Fruit fly (Drosophila melanogaster) whole organism, embryonic: ENCODE measurements around the gene CG32276.
A peak's percentile ranks its signal among the peaks of the same experiment; 100 is the strongest.

Experiments
- Bdp1 ChIP-seq: fragments of 200-800 bp; sonication (Bioruptor generic); optimal IDR thresholded peaks from 3 replicates; lab custom pipeline; 2016; ENCODE audit warnings: missing biosample characterization, missing genetic modification characterization
- Bteb2 ChIP-seq: fragments of 200-800 bp; sonication (Bioruptor generic); optimal IDR thresholded peaks from 2 replicates; lab custom pipeline; 2016; ENCODE audit warnings: missing biosample characterization, missing genetic modification characterization
- C15 ChIP-seq: fragments of 200-800 bp; sonication (Bioruptor generic); IDR thresholded peaks from 3 replicates; pipeline ENCODE4 v1.3.6; 2022; ENCODE audit warnings: missing biosample characterization, missing genetic modification characterization
- CG10462 ChIP-seq: fragments of 200-800 bp; sonication (Bioruptor generic); optimal IDR thresholded peaks from 2 replicates; lab custom pipeline; 2016; ENCODE audit warnings: missing biosample characterization, missing genetic modification characterization
- CG11247 ChIP-seq: fragments of 200-800 bp; sonication (Bioruptor generic); IDR thresholded peaks from 2 replicates; pipeline ENCODE4 v1.3.6; 2022; ENCODE audit warnings: missing biosample characterization, missing genetic modification characterization
- CG11456 ChIP-seq: fragments of 200-800 bp; sonication (Bioruptor generic); IDR thresholded peaks from 3 replicates; pipeline ENCODE4 v1.3.6; 2022; ENCODE audit warnings: missing biosample characterization, missing genetic modification characterization
- CG11696 ChIP-seq: fragments of 200-800 bp; sonication (Bioruptor generic); IDR thresholded peaks from 2 replicates; pipeline ENCODE4 v1.3.6; 2022; ENCODE audit warnings: missing biosample characterization, missing genetic modification characterization
- CG12219 ChIP-seq: fragments of 200-800 bp; sonication (Bioruptor generic); optimal IDR thresholded peaks from 3 replicates; lab custom pipeline; 2018; ENCODE audit warnings: missing biosample characterization, mild to moderate bottlenecking, missing genetic modification characterization
- CG12659 ChIP-seq: fragments of 200-800 bp; sonication (Bioruptor generic); optimal IDR thresholded peaks from 3 replicates; lab custom pipeline; 2017; ENCODE audit warnings: mild to moderate bottlenecking, missing biosample characterization, missing genetic modification reagents, missing genetic modification characterization
- CG13894 ChIP-seq: fragments of 200-800 bp; sonication (Bioruptor generic); optimal IDR thresholded peaks from 3 replicates; lab custom pipeline; 2018; ENCODE audit warnings: missing biosample characterization, mild to moderate bottlenecking, missing genetic modification characterization, moderate library complexity
- CG14441 ChIP-seq: fragments of 200-800 bp; sonication (Bioruptor generic); IDR thresholded peaks from 2 replicates; pipeline ENCODE4 v1.3.6; 2022; ENCODE audit warnings: missing biosample characterization, missing genetic modification characterization
- CG15696 ChIP-seq: fragments of 200-800 bp; sonication (Bioruptor generic); optimal IDR thresholded peaks from 2 replicates; lab custom pipeline; 2019; ENCODE audit warnings: missing biosample characterization, mild to moderate bottlenecking, missing genetic modification characterization, moderate library complexity
- CG17186 ChIP-seq: fragments of 200-800 bp; sonication (Bioruptor generic); optimal IDR thresholded peaks from 3 replicates; lab custom pipeline; 2017; ENCODE audit warnings: missing biosample characterization, missing genetic modification reagents, missing genetic modification characterization
- CG17568 ChIP-seq: fragments of 200-800 bp; sonication (Bioruptor generic); optimal IDR thresholded peaks from 2 replicates; lab custom pipeline; 2018; ENCODE audit warnings: missing biosample characterization, mild to moderate bottlenecking, missing genetic modification characterization, moderate library complexity
- CG18011 ChIP-seq: fragments of 200-800 bp; sonication (Bioruptor generic); optimal IDR thresholded peaks from 2 replicates; lab custom pipeline; 2017; ENCODE audit warnings: missing biosample characterization, missing genetic modification characterization, mild to moderate bottlenecking, moderate library complexity, missing genotype
- CG32767 ChIP-seq: fragments of 200-800 bp; sonication (Bioruptor generic); IDR thresholded peaks from 2 replicates; pipeline ENCODE4 v1.3.6; 2022; ENCODE audit warnings: missing biosample characterization, missing genetic modification characterization
- CG34376 ChIP-seq: fragments of 200-800 bp; sonication (Bioruptor generic); optimal IDR thresholded peaks from 2 replicates; lab custom pipeline; 2018; ENCODE audit warnings: missing biosample characterization, mild to moderate bottlenecking, missing genetic modification characterization
- CG3847 ChIP-seq: fragments of 200-800 bp; sonication (Bioruptor generic); IDR thresholded peaks from 2 replicates; pipeline ENCODE4 v1.3.6; 2022; ENCODE audit warnings: missing biosample characterization, missing genetic modification characterization
- CG6683 ChIP-seq: fragments of 200-800 bp; sonication (Bioruptor generic); optimal IDR thresholded peaks from 2 replicates; lab custom pipeline; 2017; ENCODE audit warnings: missing biosample characterization, mild to moderate bottlenecking, missing genetic modification characterization, missing genetic modification reagents
- CG7928 ChIP-seq: fragments of 200-800 bp; sonication (Bioruptor generic); optimal IDR thresholded peaks from 2 replicates; lab custom pipeline; 2017; ENCODE audit warnings: missing biosample characterization, mild to moderate bottlenecking, missing genetic modification characterization
- CG7963 ChIP-seq: fragments of 200-800 bp; sonication (Bioruptor generic); IDR thresholded peaks from 3 replicates; pipeline ENCODE4 v1.3.6; 2022; ENCODE audit warnings: missing biosample characterization, missing genetic modification characterization; ENCODE audit not compliant: partially characterized antibody
- CG9437 ChIP-seq: fragments of 200-800 bp; sonication (Bioruptor generic); optimal IDR thresholded peaks from 2 replicates; lab custom pipeline; 2018; ENCODE audit warnings: missing biosample characterization, mild to moderate bottlenecking, missing genetic modification characterization
- CG9932 ChIP-seq: fragments of 200-800 bp; sonication (Bioruptor generic); IDR thresholded peaks from 2 replicates; pipeline ENCODE4 v1.3.6; 2022; ENCODE audit warnings: missing biosample characterization, missing genetic modification characterization
- D ChIP-seq, 2 experiments: fragments of 200-800 bp in 1 of 2; fragments of >200 bp in 1 of 2; sonication (Bioruptor generic) in 1 of 2; optimal IDR thresholded peaks; 2 replicates in 1 of 2; 3 replicates in 1 of 2; lab custom pipeline; 2017; ENCODE audit warnings: mild to moderate bottlenecking in 1 of 2, missing biosample characterization in 1 of 2, missing genetic modification characterization in 1 of 2, missing genetic modification reagents in 1 of 2
- H2.0 ChIP-seq: fragments of 200-800 bp; sonication (Bioruptor generic); IDR thresholded peaks from 2 replicates; pipeline ENCODE4 v1.3.6; 2022; ENCODE audit warnings: missing biosample characterization, missing genetic modification characterization
- Oaz ChIP-seq: fragments of 200-800 bp; sonication (Bioruptor generic); IDR thresholded peaks from 2 replicates; pipeline ENCODE4 v1.3.6; 2022; ENCODE audit warnings: missing biosample characterization, missing genetic modification characterization
- Trl ChIP-seq, 3 experiments: fragments of >200 bp in 2 of 3; fragments of 200-800 bp in 1 of 3; sonication (Bioruptor generic) in 1 of 3; optimal IDR thresholded peaks; 2 replicates in 1 of 3; 3 replicates in 2 of 3; lab custom pipeline; 2016 to 2017; ENCODE audit warnings: missing biosample characterization in 1 of 3, missing genetic modification characterization in 1 of 3
- Usf ChIP-seq: fragments of 200-800 bp; sonication (Bioruptor generic); optimal IDR thresholded peaks from 2 replicates; lab custom pipeline; 2017; ENCODE audit warnings: missing genotype, missing biosample characterization, missing genetic modification characterization
- Vsx1 ChIP-seq: fragments of 200-800 bp; sonication (Bioruptor generic); optimal IDR thresholded peaks from 2 replicates; lab custom pipeline; 2017; ENCODE audit warnings: missing biosample characterization, mild to moderate bottlenecking, missing genetic modification characterization, missing genetic modification reagents
- ara ChIP-seq: fragments of 200-800 bp; sonication (Bioruptor generic); IDR thresholded peaks from 2 replicates; pipeline ENCODE4 v1.3.6; 2022; ENCODE audit warnings: missing biosample characterization, missing genetic modification characterization
- ase ChIP-seq: fragments of 200-800 bp; sonication (Bioruptor generic); IDR thresholded peaks from 3 replicates; pipeline ENCODE4 v1.3.6; 2022; ENCODE audit warnings: missing biosample characterization, missing genetic modification characterization
- croc ChIP-seq: fragments of 200-800 bp; sonication (Bioruptor generic); conservative IDR thresholded peaks from 3 replicates; pipeline ENCODE4 v1.3.6; 2022; ENCODE audit warnings: missing biosample characterization, missing genetic modification characterization
- cwo ChIP-seq: fragments of 200-800 bp; sonication (Bioruptor generic); optimal IDR thresholded peaks from 3 replicates; lab custom pipeline; 2017; ENCODE audit warnings: missing biosample characterization, missing genetic modification characterization, mild to moderate bottlenecking, moderate library complexity, missing genetic modification reagents
- dpn ChIP-seq, 2 experiments: fragments of 200-800 bp; sonication (Bioruptor generic); optimal IDR thresholded peaks; 3 replicates each; lab custom pipeline; 2016; ENCODE audit warnings: missing biosample characterization in 2 of 2, missing genetic modification characterization in 2 of 2
- fu2 ChIP-seq: fragments of 200-800 bp; sonication (Bioruptor generic); optimal IDR thresholded peaks from 2 replicates; lab custom pipeline; 2016; ENCODE audit warnings: missing biosample characterization, missing genetic modification characterization
- kay ChIP-seq: fragments of 200-800 bp; sonication (Bioruptor generic); optimal IDR thresholded peaks from 2 replicates; lab custom pipeline; 2016; ENCODE audit warnings: missing biosample characterization, missing genetic modification characterization
- knrl ChIP-seq: fragments of 200-800 bp; sonication (Bioruptor generic); IDR thresholded peaks from 3 replicates; pipeline ENCODE4 v1.3.6; 2022; ENCODE audit warnings: missing biosample characterization, missing genetic modification characterization; ENCODE audit not compliant: partially characterized antibody
- luna ChIP-seq: fragments of 200-800 bp; sonication (Bioruptor generic); optimal IDR thresholded peaks from 2 replicates; lab custom pipeline; 2016; ENCODE audit warnings: missing biosample characterization, missing genetic modification characterization
- maf-S ChIP-seq: fragments of 200-800 bp; sonication (Bioruptor generic); optimal IDR thresholded peaks from 2 replicates; lab custom pipeline; 2016; ENCODE audit warnings: missing biosample characterization, missing genetic modification characterization
- nau ChIP-seq: fragments of 200-800 bp; sonication (Bioruptor generic); optimal IDR thresholded peaks from 3 replicates; lab custom pipeline; 2017; ENCODE audit warnings: missing biosample characterization, mild to moderate bottlenecking, missing genetic modification characterization, missing genetic modification reagents
- pan ChIP-seq, 4 experiments: fragments of >200 bp in 3 of 4; fragments of 200-800 bp in 1 of 4; sonication (Bioruptor generic) in 1 of 4; optimal IDR thresholded peaks in 3 of 4; IDR thresholded peaks in 1 of 4; 2 replicates each; pipeline versions ENCODE4 v1.3.6 to Lab custom; 2017 to 2022; ENCODE audit warnings: missing biosample characterization in 2 of 4, missing genetic modification characterization in 2 of 4, mixed read lengths in 1 of 4
- phol ChIP-seq: fragments of 200-800 bp; sonication (Bioruptor generic); optimal IDR thresholded peaks from 3 replicates; lab custom pipeline; 2018; ENCODE audit warnings: missing biosample characterization, mild to moderate bottlenecking, missing genetic modification characterization, moderate library complexity
- run ChIP-seq: fragments of 200-800 bp; sonication (Bioruptor generic); optimal IDR thresholded peaks from 3 replicates; lab custom pipeline; 2018; ENCODE audit warnings: missing biosample characterization, mild to moderate bottlenecking, missing genetic modification characterization
- sim ChIP-seq: fragments of 200-800 bp; sonication (Bioruptor generic); IDR thresholded peaks from 2 replicates; pipeline ENCODE4 v1.3.6; 2022; ENCODE audit warnings: missing biosample characterization, missing genetic modification characterization
- sr ChIP-seq: fragments of 200-800 bp; sonication (Bioruptor generic); IDR thresholded peaks from 3 replicates; pipeline ENCODE4 v1.3.6; 2022; ENCODE audit warnings: missing biosample characterization, missing genetic modification characterization
- stc ChIP-seq: fragments of 200-800 bp; sonication (Bioruptor generic); IDR thresholded peaks from 2 replicates; pipeline ENCODE4 v1.3.6; 2022; ENCODE audit warnings: missing biosample characterization, missing genetic modification characterization
- twi ChIP-seq: fragments of 200-800 bp; optimal IDR thresholded peaks from 2 replicates; lab custom pipeline; 2019; ENCODE audit warnings: missing biosample characterization, mild to moderate bottlenecking, missing genetic modification characterization, moderate library complexity
- wek ChIP-seq: fragments of 200-800 bp; sonication (Bioruptor generic); optimal IDR thresholded peaks from 3 replicates; lab custom pipeline; 2018; ENCODE audit warnings: missing biosample characterization, mild to moderate bottlenecking, missing genetic modification characterization, moderate library complexity

Gene CG32276

DNA sequence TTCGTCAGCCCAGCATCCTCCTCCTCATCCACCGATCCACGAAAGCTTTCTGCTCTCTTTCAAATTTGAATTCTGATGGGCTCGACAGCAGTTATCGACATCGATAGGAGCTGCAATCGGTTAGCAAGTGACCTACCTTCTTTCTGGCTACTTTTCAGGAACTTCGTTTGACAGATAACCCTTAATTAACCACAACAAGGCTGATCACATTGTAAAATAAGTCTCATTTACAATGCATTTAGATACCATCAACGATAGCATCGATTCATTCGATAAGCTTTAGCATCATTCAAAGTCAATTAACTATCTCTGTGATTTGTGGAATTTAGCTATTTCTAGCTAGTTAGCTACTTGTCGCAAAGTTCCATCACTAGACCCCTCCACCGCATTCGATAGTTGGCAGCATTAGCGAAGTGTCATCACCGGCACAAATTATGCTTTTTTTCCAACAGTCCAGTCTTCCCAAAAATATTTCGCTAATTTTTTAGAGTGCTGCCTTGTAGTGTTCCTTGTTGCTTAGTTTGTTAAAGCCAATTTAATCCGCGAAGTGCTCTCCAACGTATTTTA lies 20.2 kb downstream of the CG32276 start, which contains the start of the genes MnM and Girdin (continued):
- TF ChIP-seq knrl (peak; percentile 88), CG11696 (no peak), C15 (GFP tag; lab: Robert Waterston, UW) (no peak), cwo (no peak), CG9932 (peak; percentile 88), CG3847 (GFP tag; lab: Robert Waterston, UW) (peak; percentile 73), CG12219 (no peak), CG15696 (tag; lab: Kevin White, UChicago) (peak; percentile 41), phol (tag; lab: Kevin White, UChicago) (peak; percentile 65), CG6683 (GFP tag; lab: Kevin White, UChicago) (no peak), croc (no peak), Oaz (no peak), Vsx1 (GFP tag; lab: Kevin White, UChicago) (no peak), dpn (GFP tag; optimal IDR thresholded peaks at IDR 0.05; lab: Kevin White, UChicago) (peak; percentile 77 to 83), pan (optimal IDR thresholded peaks at IDR 0.05; lab: Kevin White, UChicago) (no peak), pan (GFP tag; optimal IDR thresholded peaks at IDR 0.05 in 1 of 2, IDR thresholded peaks at IDR 0.05 in 1 of 2) (no peak), H2.0 (GFP tag; lab: Robert Waterston, UW) (0 out of 2 replicates have a peak, but pooled peaks have one; percentile 8), wek (GFP tag; lab: Kevin White, UChicago) (no peak), CG10462 (GFP tag; lab: Kevin White, UChicago) (peak; percentile 55), CG7928 (GFP tag; lab: Kevin White, UChicago) (peak; percentile 25), CG32767 (no peak), CG17186 (GFP tag; lab: Kevin White, UChicago) (peak; percentile 53), CG13894 (tag; lab: Kevin White, UChicago) (no peak), CG11456 (GFP tag; lab: Robert Waterston, UW) (peak; percentile 57; the same call in 2 of the 3 replicates), D (optimal IDR thresholded peaks at IDR 0.05; lab: Kevin White, UChicago) (peak; percentile 91), D (GFP tag; optimal IDR thresholded peaks at IDR 0.05; lab: Kevin White, UChicago) (no peak), CG11247 (peak; percentile 34; the same call in 1 of the 2 replicates), CG18011 (GFP tag; lab: Kevin White, UChicago) (peak; percentile 65), CG9437 (no peak), ara (GFP tag; lab: Robert Waterston, UW) (peak; percentile 30; the same call in 1 of the 2 replicates), Bteb2 (GFP tag; lab: Kevin White, UChicago) (peak; percentile 69), CG17568 (no peak), kay (peak; percentile 44), sim (GFP tag; lab: Robert Waterston, UW) (no peak), CG34376 (peak; percentile 58), nau (GFP tag; lab: Kevin White, UChicago) (no peak), Trl (optimal IDR thresholded peaks at IDR 0.05; lab: Kevin White, UChicago) (peak in 1 of 2 experiments; percentile 22), Trl (GFP tag; optimal IDR thresholded peaks at IDR 0.05; lab: Kevin White, UChicago) (peak; percentile 77), CG7963 (GFP tag; lab: Robert Waterston, UW) (0 out of 3 replicates have a peak, but pooled peaks have one; percentile 43), stc (no peak), CG14441 (GFP tag; lab: Robert Waterston, UW) (0 out of 2 replicates have a peak, but pooled peaks have one; percentile 19), CG12659 (peak; percentile 82), Usf (GFP tag; lab: Kevin White, UChicago) (no peak), fu2 (GFP tag; lab: Kevin White, UChicago) (peak; percentile 82), ase (no peak), luna (GFP tag; lab: Kevin White, UChicago) (peak; percentile 3), run (no peak), twi (peak; percentile 43), maf-S (GFP tag; lab: Kevin White, UChicago) (peak; percentile 75), Bdp1 (GFP tag; lab: Kevin White, UChicago) (peak; percentile 54), sr (GFP tag; lab: Robert Waterston, UW) (no peak)
